Worm (Caenorhabditis elegans) whole organism, L3 larva: Measurements from ENCODE around the gene sago-1.

Experiments
- aly-2 ChIP-seq: fragments of 150-350 bp; optimal IDR thresholded peaks from 2 replicates; lab custom pipeline; 2014; ENCODE audit warnings: missing biosample characterization, missing genetic modification characterization
- ama-1 ChIP-seq: fragments of 150-350 bp; optimal IDR thresholded peaks from 2 replicates; lab custom pipeline; 2018
- ceh-28 ChIP-seq: fragments of 150-350 bp; optimal IDR thresholded peaks from 2 replicates; lab custom pipeline; 2014; ENCODE audit warnings: missing biosample characterization, missing genetic modification reagents, missing genetic modification characterization
- ceh-82 ChIP-seq: fragments of 150-350 bp; optimal IDR thresholded peaks from 2 replicates; lab custom pipeline; 2014; ENCODE audit warnings: missing biosample characterization, missing genetic modification characterization
- ceh-9 ChIP-seq: sonication (generic microtip); optimal IDR thresholded peaks from 2 replicates; lab custom pipeline; 2018; ENCODE audit warnings: missing biosample characterization, missing genetic modification characterization
- daf-12 ChIP-seq: fragments of 150-350 bp; optimal IDR thresholded peaks from 2 replicates; lab custom pipeline; 2014; ENCODE audit warnings: missing biosample characterization, missing genetic modification reagents, missing genetic modification characterization
- egl-27 ChIP-seq: sonication (generic microtip); optimal IDR thresholded peaks from 4 replicates; lab custom pipeline; 2017; ENCODE audit warnings: missing biosample characterization, missing genetic modification reagents, missing genetic modification characterization
- elt-2 ChIP-seq: sonication (generic microtip); optimal IDR thresholded peaks from 2 replicates; lab custom pipeline; 2016; ENCODE audit warnings: missing genetic modification reagents, mild to moderate bottlenecking, missing genetic modification characterization, missing compliant biosample characterization
- eor-1 ChIP-seq, 2 experiments: fragments of 150-350 bp; optimal IDR thresholded peaks; 2 replicates each; lab custom pipeline; 2014 to 2018; ENCODE audit warnings: missing biosample characterization in 2 of 2, missing genetic modification characterization in 2 of 2
- fkh-10 ChIP-seq: sonication (generic microtip); optimal IDR thresholded peaks from 2 replicates; lab custom pipeline; 2017; ENCODE audit warnings: missing biosample characterization, missing genetic modification reagents, missing genetic modification characterization
- fkh-2 ChIP-seq: fragments of 150-350 bp; optimal IDR thresholded peaks from 2 replicates; lab custom pipeline; 2014; ENCODE audit warnings: missing biosample characterization, missing genetic modification reagents, missing genetic modification characterization
- fos-1 ChIP-seq: fragments of 150-350 bp; optimal IDR thresholded peaks from 2 replicates; lab custom pipeline; 2014; ENCODE audit warnings: missing biosample characterization, missing genetic modification characterization
- hmg-11 ChIP-seq: sonication (generic microtip); optimal IDR thresholded peaks from 2 replicates; lab custom pipeline; 2016; ENCODE audit warnings: missing genetic modification characterization, missing compliant biosample characterization
- jun-1 ChIP-seq: fragments of 150-350 bp; optimal IDR thresholded peaks from 2 replicates; lab custom pipeline; 2014; ENCODE audit warnings: missing biosample characterization, missing genetic modification reagents, missing genetic modification characterization
- lin-15B ChIP-seq: fragments of 150-350 bp; optimal IDR thresholded peaks from 2 replicates; lab custom pipeline; 2014; ENCODE audit warnings: missing biosample characterization, missing genetic modification characterization
- lin-39 ChIP-seq: fragments of 150-350 bp; optimal IDR thresholded peaks from 2 replicates; lab custom pipeline; 2018; ENCODE audit warnings: missing biosample characterization, missing genetic modification reagents, missing genetic modification characterization
- lsy-12 ChIP-seq: sonication (generic microtip); optimal IDR thresholded peaks from 2 replicates; lab custom pipeline; 2016; ENCODE audit warnings: mild to moderate bottlenecking, missing genetic modification characterization, missing compliant biosample characterization
- mdl-1 ChIP-seq: fragments of 150-350 bp; optimal IDR thresholded peaks from 2 replicates; lab custom pipeline; 2014; ENCODE audit warnings: missing biosample characterization, missing genetic modification characterization
- mml-1 ChIP-seq: fragments of 150-350 bp; sonication (generic microtip); optimal IDR thresholded peaks from 3 replicates; lab custom pipeline; 2014; ENCODE audit warnings: missing biosample characterization, missing genetic modification characterization
- nfya-1 ChIP-seq: sonication (generic microtip); optimal IDR thresholded peaks from 2 replicates; lab custom pipeline; 2017; ENCODE audit warnings: missing genetic modification characterization, mild to moderate bottlenecking, missing compliant biosample characterization, antibody characterized with exemption, moderate library complexity; ENCODE audit not compliant: insufficient read depth
- nhr-11 ChIP-seq: fragments of 150-350 bp; optimal IDR thresholded peaks from 2 replicates; lab custom pipeline; 2014; ENCODE audit warnings: missing biosample characterization, missing genetic modification characterization
- nhr-23 ChIP-seq: fragments of 150-350 bp; optimal IDR thresholded peaks from 2 replicates; lab custom pipeline; 2014; ENCODE audit warnings: missing biosample characterization, missing genetic modification reagents, missing genetic modification characterization
- nhr-237 ChIP-seq: fragments of 150-350 bp; optimal IDR thresholded peaks from 2 replicates; lab custom pipeline; 2014; ENCODE audit warnings: missing biosample characterization, missing genetic modification characterization
- nhr-25 ChIP-seq: sonication (generic microtip); optimal IDR thresholded peaks from 2 replicates; lab custom pipeline; 2017; ENCODE audit warnings: missing biosample characterization, missing genetic modification characterization
- nhr-28 ChIP-seq: fragments of 150-350 bp; optimal IDR thresholded peaks from 2 replicates; lab custom pipeline; 2014; ENCODE audit warnings: missing biosample characterization, missing genetic modification characterization
- nhr-43 ChIP-seq: sonication (generic microtip); optimal IDR thresholded peaks from 2 replicates; lab custom pipeline; 2016; ENCODE audit warnings: mild to moderate bottlenecking, missing genetic modification characterization, missing compliant biosample characterization; ENCODE audit not compliant: poor library complexity, severe bottlenecking
- pqm-1 ChIP-seq: fragments of 150-350 bp; optimal IDR thresholded peaks from 2 replicates; lab custom pipeline; 2017; ENCODE audit warnings: missing biosample characterization, missing genetic modification characterization, inconsistent platforms
- sea-2 ChIP-seq: fragments of 150-350 bp; sonication (generic microtip); optimal IDR thresholded peaks from 4 replicates; lab custom pipeline; 2014; ENCODE audit warnings: missing biosample characterization, missing genetic modification reagents, missing genetic modification characterization
- unc-39 ChIP-seq: sonication (generic microtip); optimal IDR thresholded peaks from 4 replicates; lab custom pipeline; 2017; ENCODE audit warnings: missing biosample characterization, missing genetic modification characterization
- zag-1 ChIP-seq: fragments of 150-350 bp; optimal IDR thresholded peaks from 2 replicates; lab custom pipeline; 2014; ENCODE audit warnings: missing biosample characterization, missing genetic modification characterization
- ztf-11 ChIP-seq: fragments of 150-350 bp; optimal IDR thresholded peaks from 2 replicates; lab custom pipeline; 2014; ENCODE audit warnings: missing biosample characterization, missing genetic modification characterization
- ztf-4 ChIP-seq: fragments of 150-350 bp; optimal IDR thresholded peaks from 2 replicates; lab custom pipeline; 2014; ENCODE audit warnings: missing biosample characterization, missing genetic modification characterization

Gene sago-1

ce11 chrV:6276205-6276604 is 27.4 kb upstream of the sago-1 start, which contains the start of gene F31F7.1 (continued):
- TF ChIP-seq ceh-28 (tag; lab: Kevin White, UChicago): peak; percentile 22
- no peak for TF ChIP-seq eor-1 (tag; optimal IDR thresholded peaks at IDR 0.05; lab: Kevin White, UChicago)
- TF ChIP-seq fkh-2 (tag; lab: Kevin White, UChicago): no peak
- TF ChIP-seq nhr-25 (tag; lab: Kevin White, UChicago): peak; percentile 72
- TF ChIP-seq mml-1 (tag; lab: Kevin White, UChicago): no peak
- no peak for TF ChIP-seq ceh-82
- no peak for TF ChIP-seq unc-39
- no peak for TF ChIP-seq aly-2 (tag; lab: Kevin White, UChicago)
- TF ChIP-seq ceh-9: no peak

ce11 chrV:6277178-6277834 is 26.3 kb upstream of the sago-1 start:
- no peak for TF ChIP-seq ceh-28 (tag; lab: Kevin White, UChicago)
- TF ChIP-seq lin-15B: no peak
- TF ChIP-seq jun-1 (tag; lab: Kevin White, UChicago): peak; percentile 20
- TF ChIP-seq nhr-43 (tag; lab: Kevin White, UChicago): peak; percentile 21
- peak; percentile 2 for TF ChIP-seq ama-1 (lab: Kevin White, UChicago)
- TF ChIP-seq zag-1 (tag; lab: Kevin White, UChicago): no peak
- no peak for TF ChIP-seq fos-1 (tag; lab: Kevin White, UChicago)
- TF ChIP-seq fkh-2 (tag; lab: Kevin White, UChicago): no peak
- TF ChIP-seq nhr-25 (tag; lab: Kevin White, UChicago): peak; percentile 41
- no peak for TF ChIP-seq lin-39 (tag; lab: Kevin White, UChicago)
- TF ChIP-seq, all 47 proteins: peak for 4

ce11 chrV:6278117-6279081 is 25.2 kb upstream of the sago-1 start, which contains the start of gene fil-2:
Gene fil-2, plus strand, starts transcription at chrV:6279031.
- TF ChIP-seq nhr-43 (tag; lab: Kevin White, UChicago) (peak; percentile 75), egl-27 (no peak), ztf-11 (tag; lab: Kevin White, UChicago) (no peak), ceh-82 (no peak), elt-2 (tag; lab: Kevin White, UChicago) (peak; percentile 51), mml-1 (tag; lab: Kevin White, UChicago) (no peak), ztf-4 (no peak), nfya-1 (no peak), fkh-2 (tag; lab: Kevin White, UChicago) (no peak), ceh-9 (no peak), lsy-12 (tag; lab: Kevin White, UChicago) (peak; percentile 6), fkh-10 (GFP tag; lab: Kevin White, UChicago) (no peak), mdl-1 (no peak), hmg-11 (tag; lab: Kevin White, UChicago) (no peak), aly-2 (tag; lab: Kevin White, UChicago) (no peak), nhr-28 (peak; percentile 46), pqm-1 (tag; lab: Kevin White, UChicago) (peak; percentile 6), daf-12 (no peak), jun-1 (tag; lab: Kevin White, UChicago) (no peak), fos-1 (tag; lab: Kevin White, UChicago) (no peak), sea-2 (GFP tag; lab: Kevin White, UChicago) (no peak), nhr-23 (tag; lab: Kevin White, UChicago) (no peak), nhr-237 (tag; lab: Kevin White, UChicago) (no peak), nhr-11 (no peak)

ce11 chrV:6280067-6280466 is 23.5 kb upstream of the sago-1 start:
- TF ChIP-seq lin-15B (no peak), pqm-1 (tag; lab: Kevin White, UChicago) (peak; percentile 77), elt-2 (tag; lab: Kevin White, UChicago) (peak; percentile 64)
